Worm (Caenorhabditis elegans): ENCODE data around the gene atln-2.

Gene atln-2

DNA sequence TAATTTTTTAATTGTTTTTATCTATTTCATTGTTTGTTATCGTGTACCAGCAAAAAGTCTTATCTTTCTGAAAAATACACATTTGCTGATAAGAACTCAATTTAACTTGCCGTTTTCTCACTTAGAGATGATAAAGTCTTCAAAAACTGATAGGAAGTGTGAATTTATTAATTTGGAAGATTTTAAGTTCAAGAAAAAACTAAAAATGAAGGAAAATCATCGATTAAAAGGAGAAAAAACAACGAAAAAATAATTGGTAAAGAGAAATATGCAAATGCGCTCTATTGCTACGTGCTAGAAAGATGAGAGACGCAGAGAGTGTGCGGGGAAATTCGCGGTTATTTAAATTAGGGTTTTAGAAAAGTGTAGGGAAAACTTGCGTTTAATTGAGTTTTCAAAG lies 22.0 kb upstream of the atln-2 start (continued):
- TF ChIP-seq isw-1 (GFP tag; IDR thresholded peaks at IDR 0.05), result peak; percentile 58
- peak; percentile 81 to 93 for TF ChIP-seq lsy-2 (tag; optimal IDR thresholded peaks at IDR 0.05)
- peak; percentile 37 for TF ChIP-seq pax-3 (tag; optimal IDR thresholded peaks at IDR 0.05)
- peak; percentile 97 to 99 for TF ChIP-seq lin-35 (GFP tag; optimal IDR thresholded peaks at IDR 0.05)
- no peak for TF ChIP-seq hpl-2 (GFP tag; optimal IDR thresholded peaks at IDR 0.05)
- peak in 1 of 2 experiments; percentile 42 for TF ChIP-seq mdl-1 (tag; optimal IDR thresholded peaks at IDR 0.05)
- peak in 2 of 6 experiments; percentile 31 to 72 for TF ChIP-seq elt-3 (tag; optimal IDR thresholded peaks at IDR 0.05)
- peak; percentile 66 for TF ChIP-seq fos-1 (tag; optimal IDR thresholded peaks at IDR 0.05)
- TF ChIP-seq dpl-1 (GFP tag; optimal IDR thresholded peaks at IDR 0.05), result peak; percentile 95 to 97 (median 96)
- TF ChIP-seq xbp-1 (tag; optimal IDR thresholded peaks at IDR 0.05), result peak; percentile 78
- TF ChIP-seq mef-2 (tag; optimal IDR thresholded peaks at IDR 0.05), result no peak
- no peak for TF ChIP-seq egl-13 (tag; optimal IDR thresholded peaks at IDR 0.05)
- no peak for TF ChIP-seq ztf-4 (tag; optimal IDR thresholded peaks at IDR 0.05)
- peak; percentile 83 for TF ChIP-seq nhr-47 (tag; optimal IDR thresholded peaks at IDR 0.05)
- no peak for TF ChIP-seq ceh-63 (GFP tag; optimal IDR thresholded peaks at IDR 0.05)
- peak; percentile 54 to 83 (median 60) for TF ChIP-seq ceh-82 (tag; optimal IDR thresholded peaks at IDR 0.05)
- peak; percentile 99 for TF ChIP-seq elt-2 (tag; optimal IDR thresholded peaks at IDR 0.05)
- TF ChIP-seq nhr-85 (tag), result peak; percentile 75
- TF ChIP-seq nhr-84 (tag; optimal IDR thresholded peaks at IDR 0.05), result no peak
- TF ChIP-seq nhr-19 (GFP tag; conservative IDR thresholded peaks at IDR 0.05), result peak; percentile 51
- peak; percentile 51 for TF ChIP-seq lin-39 (tag; optimal IDR thresholded peaks at IDR 0.05)
- TF ChIP-seq unc-62 (GFP tag; optimal IDR thresholded peaks at IDR 0.05), result no peak
- TF ChIP-seq snu-23 (GFP tag; optimal IDR thresholded peaks at IDR 0.05), result peak; percentile 85
- TF ChIP-seq fkh-8 (tag; optimal IDR thresholded peaks at IDR 0.05), result peak; percentile 14
- TF ChIP-seq snpc-4 (tag; optimal IDR thresholded peaks at IDR 0.05), result peak; percentile 48
- peak; percentile 82 for TF ChIP-seq C16A3.4 (tag; optimal IDR thresholded peaks at IDR 0.05)
- no peak for TF ChIP-seq aly-2 (tag; optimal IDR thresholded peaks at IDR 0.05)
- peak; percentile 75 for TF ChIP-seq lin-13 (GFP tag; optimal IDR thresholded peaks at IDR 0.05)
- TF ChIP-seq pag-3 (tag; optimal IDR thresholded peaks at IDR 0.05; ENCODE audit: borderline replicate concordance, insufficient read depth), result no peak
- no peak for TF ChIP-seq rnt-1 (tag; optimal IDR thresholded peaks at IDR 0.05)
- peak; percentile 76 for TF ChIP-seq blmp-1 (tag; optimal IDR thresholded peaks at IDR 0.05)
- peak; percentile 70 for TF ChIP-seq lin-14 (GFP tag; optimal IDR thresholded peaks at IDR 0.05)
- TF ChIP-seq efl-1 (optimal IDR thresholded peaks at IDR 0.05), result peak; percentile 86 to 97
- peak; percentile 97 to 99 for TF ChIP-seq efl-1 (GFP tag; optimal IDR thresholded peaks at IDR 0.05 in 1 of 2)
- peak; percentile 17 for TF ChIP-seq fkh-10 (GFP tag; optimal IDR thresholded peaks at IDR 0.05)
- peak; percentile 72 for TF ChIP-seq skn-1 (tag; optimal IDR thresholded peaks at IDR 0.05)
- TF ChIP-seq C04F5.9 (tag; optimal IDR thresholded peaks at IDR 0.05), result peak; percentile 29
- TF ChIP-seq vab-15 (tag; optimal IDR thresholded peaks at IDR 0.05), result peak; percentile 34
- peak; percentile 59 for TF ChIP-seq jun-1 (tag; optimal IDR thresholded peaks at IDR 0.05)
- TF ChIP-seq irx-1 (tag; optimal IDR thresholded peaks at IDR 0.05), result peak; percentile 43

- TF ChIP-seq swsn-7 (tag; optimal IDR thresholded peaks at IDR 0.05) (no peak), tbx-2 (tag; optimal IDR thresholded peaks at IDR 0.05) (peak; percentile 8), blmp-1 (tag; optimal IDR thresholded peaks at IDR 0.05) (peak; percentile 3)
Measured at ce11 chrIV:14960061-14960460, 21.4 kb upstream of the atln-2 start.

DNA sequence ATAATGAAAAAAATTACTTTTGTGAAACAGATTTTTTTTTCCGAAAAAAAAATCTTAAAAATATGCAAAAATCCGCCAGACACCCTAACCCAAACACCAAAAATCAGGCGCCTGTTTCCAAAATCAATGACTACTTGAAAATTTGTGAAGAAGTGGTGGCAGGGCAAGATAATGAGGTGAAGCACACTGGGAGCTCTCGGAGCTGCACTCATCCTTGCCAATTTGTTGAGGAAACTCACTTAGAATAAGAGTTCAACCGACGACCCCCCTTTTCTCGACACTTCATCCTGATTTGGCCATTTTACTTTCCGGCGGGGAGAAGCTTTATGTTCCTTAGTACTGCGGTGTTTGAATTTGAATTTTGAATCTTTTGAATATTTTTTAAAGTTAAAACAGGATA lies 3.2 kb upstream of the atln-2 start:
- TF ChIP-seq efl-1 (optimal IDR thresholded peaks at IDR 0.05) (no peak), efl-1 (GFP tag; optimal IDR thresholded peaks at IDR 0.05 in 1 of 2) (peak in 1 of 2 experiments; percentile 85), lin-13 (GFP tag; optimal IDR thresholded peaks at IDR 0.05) (no peak), nhr-77 (tag; optimal IDR thresholded peaks at IDR 0.05) (no peak)

Measured in whole organism, L1 larva.